Fruit fly (Drosophila melanogaster) whole organism, wandering third instar larva: ENCODE data around the gene CG18754.

Experiments used
- Abd-B ChIP-seq: fragments of >200 bp; optimal IDR thresholded peaks from 2 replicates; lab custom pipeline; 2017; ENCODE audit warnings: missing biosample characterization, missing genetic modification characterization
- CG32264 ChIP-seq: fragments of 200-800 bp; sonication (Bioruptor generic); optimal IDR thresholded peaks from 2 replicates; lab custom pipeline; 2016; ENCODE audit warnings: missing biosample characterization, missing genetic modification characterization
- CG9705 ChIP-seq: fragments of 200-800 bp; sonication (Bioruptor generic); optimal IDR thresholded peaks from 2 replicates; lab custom pipeline; 2018; ENCODE audit warnings: missing biosample characterization, mild to moderate bottlenecking, missing genetic modification characterization
- CrebA ChIP-seq: fragments of 200-800 bp; sonication (Bioruptor generic); optimal IDR thresholded peaks from 2 replicates; lab custom pipeline; 2016; ENCODE audit warnings: missing biosample characterization, mild to moderate bottlenecking, missing genetic modification characterization, borderline replicate concordance
- Dfd ChIP-seq: fragments of >200 bp; optimal IDR thresholded peaks from 2 replicates; lab custom pipeline; 2017; ENCODE audit warnings: missing biosample characterization, missing genetic modification characterization
- Dif ChIP-seq: fragments of 200-275, 200-300 bp; sonication (Bioruptor generic); optimal IDR thresholded peaks from 2 replicates; lab custom pipeline; 2018; ENCODE audit warnings: missing biosample characterization, missing genetic modification characterization; ENCODE audit not compliant: partially characterized antibody
- HLH106 ChIP-seq: fragments of 200-800 bp; optimal IDR thresholded peaks from 3 replicates; lab custom pipeline; 2019; ENCODE audit warnings: missing biosample characterization, mild to moderate bottlenecking, missing genetic modification characterization, moderate library complexity
- Hnf4 ChIP-seq: fragments of 200-800 bp; sonication (Bioruptor generic); optimal IDR thresholded peaks from 2 replicates; lab custom pipeline; 2016; ENCODE audit warnings: missing biosample characterization, mild to moderate bottlenecking, missing genetic modification characterization
- Hr83 ChIP-seq: fragments of 200-300 bp; sonication (Bioruptor generic); optimal IDR thresholded peaks from 2 replicates; lab custom pipeline; 2016; ENCODE audit warnings: missing biosample characterization, mild to moderate bottlenecking, missing genetic modification characterization, moderate library complexity; ENCODE audit not compliant: poor library complexity, severe bottlenecking
- Jra ChIP-seq: sonication (Bioruptor generic); optimal IDR thresholded peaks from 2 replicates; lab custom pipeline; 2016; ENCODE audit warnings: missing biosample characterization, missing genetic modification characterization
- Mio ChIP-seq: sonication (Bioruptor generic); optimal IDR thresholded peaks from 2 replicates; lab custom pipeline; 2016; ENCODE audit warnings: missing biosample characterization, missing genetic modification characterization
- Myc ChIP-seq: fragments of >200 bp; optimal IDR thresholded peaks from 2 replicates; lab custom pipeline; 2017
- N ChIP-seq: fragments of >200 bp; optimal IDR thresholded peaks from 2 replicates; lab custom pipeline; 2018; ENCODE audit warnings: missing biosample characterization, missing external identifiers, missing genetic modification characterization
- OdsH ChIP-seq: fragments of 200-800 bp; sonication (Bioruptor generic); optimal IDR thresholded peaks from 2 replicates; lab custom pipeline; 2016; ENCODE audit warnings: missing biosample characterization, mild to moderate bottlenecking, missing genetic modification characterization
- Rel ChIP-seq, 2 experiments: fragments of 200-800 bp; sonication (Bioruptor generic) in 1 of 2; optimal IDR thresholded peaks; 2 replicates in 1 of 2; 3 replicates in 1 of 2; lab custom pipeline; 2016 to 2019; ENCODE audit warnings: mild to moderate bottlenecking in 2 of 2, missing biosample characterization in 2 of 2, missing genetic modification characterization in 2 of 2, moderate library complexity in 1 of 2
- Sp1 ChIP-seq: fragments of 200-800 bp; sonication (Bioruptor generic); optimal IDR thresholded peaks from 3 replicates; lab custom pipeline; 2019; ENCODE audit warnings: missing biosample characterization, mild to moderate bottlenecking, missing genetic modification characterization, moderate library complexity
- Vsx2 ChIP-seq: fragments of 200-300, 225-300 bp; sonication (Bioruptor generic); optimal IDR thresholded peaks from 2 replicates; lab custom pipeline; 2018; ENCODE audit warnings: missing biosample characterization, missing genetic modification characterization; ENCODE audit not compliant: partially characterized antibody
- br ChIP-seq: fragments of 200-800 bp; sonication (Bioruptor generic); optimal IDR thresholded peaks from 2 replicates; lab custom pipeline; 2016; ENCODE audit warnings: missing biosample characterization, missing genetic modification characterization
- brk ChIP-seq: fragments of 200-800 bp; sonication (Bioruptor generic); optimal IDR thresholded peaks from 2 replicates; lab custom pipeline; 2016; ENCODE audit warnings: missing biosample characterization, mild to moderate bottlenecking, missing genetic modification characterization
- dl ChIP-seq, 2 experiments: fragments of 175-275, 200-275 bp in 1 of 2; fragments of 200-275 bp in 1 of 2; sonication (Bioruptor generic); optimal IDR thresholded peaks; lab custom pipeline; 2018; ENCODE audit warnings: mild to moderate bottlenecking in 2 of 2, missing biosample characterization in 2 of 2, missing genetic modification characterization in 2 of 2, moderate library complexity in 2 of 2; ENCODE audit not compliant: partially characterized antibody in 2 of 2, insufficient read depth in 1 of 2
- dmrt93B ChIP-seq: fragments of 200-800 bp; sonication (Bioruptor generic); optimal IDR thresholded peaks from 2 replicates; lab custom pipeline; 2018; ENCODE audit warnings: missing biosample characterization, mild to moderate bottlenecking, missing genetic modification characterization
- dsf ChIP-seq: sonication (Bioruptor generic); optimal IDR thresholded peaks from 2 replicates; lab custom pipeline; 2016; ENCODE audit warnings: missing biosample characterization, missing genetic modification characterization, borderline replicate concordance
- ey ChIP-seq: fragments of 200-800 bp; sonication (Bioruptor generic); optimal IDR thresholded peaks from 2 replicates; lab custom pipeline; 2016; ENCODE audit warnings: missing biosample characterization, missing genetic modification characterization
- foxo ChIP-seq, 2 experiments: fragments of 200-800 bp; sonication (Bioruptor generic); optimal IDR thresholded peaks; 2 replicates in 1 of 2; 3 replicates in 1 of 2; lab custom pipeline; 2016 to 2017; ENCODE audit warnings: missing biosample characterization in 2 of 2, missing genetic modification characterization in 2 of 2
- fru ChIP-seq: fragments of 200-800 bp; sonication (Bioruptor generic); optimal IDR thresholded peaks from 3 replicates; lab custom pipeline; 2016; ENCODE audit warnings: missing biosample characterization, mild to moderate bottlenecking, missing genetic modification characterization
- h ChIP-seq: fragments of 200-800 bp; sonication (Bioruptor generic); optimal IDR thresholded peaks from 3 replicates; lab custom pipeline; 2016; ENCODE audit warnings: missing biosample characterization, mild to moderate bottlenecking, missing genetic modification characterization
- jim ChIP-seq: fragments of 175-275, 200-325 bp; sonication (Bioruptor generic); optimal IDR thresholded peaks from 2 replicates; lab custom pipeline; 2016; ENCODE audit warnings: missing biosample characterization, mild to moderate bottlenecking, missing genetic modification characterization
- lola ChIP-seq: fragments of >200 bp; optimal IDR thresholded peaks from 2 replicates; lab custom pipeline; 2017; ENCODE audit warnings: missing biosample characterization, missing genetic modification characterization
- pan ChIP-seq: fragments of >200 bp; optimal IDR thresholded peaks from 2 replicates; lab custom pipeline; 2017
- psq ChIP-seq: fragments of 200-800 bp; sonication (Bioruptor generic); optimal IDR thresholded peaks from 3 replicates; lab custom pipeline; 2017; ENCODE audit warnings: missing biosample characterization, mild to moderate bottlenecking, missing genetic modification characterization, moderate library complexity
- rgr ChIP-seq: fragments of 200-800 bp; sonication (Bioruptor generic); optimal IDR thresholded peaks from 3 replicates; lab custom pipeline; 2016; ENCODE audit warnings: missing biosample characterization, mild to moderate bottlenecking, missing genetic modification characterization
- sage ChIP-seq: fragments of 200-800 bp; sonication (Bioruptor generic); optimal IDR thresholded peaks from 2 replicates; lab custom pipeline; 2016; ENCODE audit warnings: missing biosample characterization, mild to moderate bottlenecking, missing genetic modification characterization
- sv ChIP-seq: fragments of 200-800 bp; sonication (Bioruptor generic); optimal IDR thresholded peaks from 3 replicates; lab custom pipeline; 2016; ENCODE audit warnings: missing biosample characterization, missing genetic modification characterization
- tai ChIP-seq: sonication (Bioruptor generic); optimal IDR thresholded peaks from 2 replicates; lab custom pipeline; 2016; ENCODE audit warnings: missing biosample characterization, missing genetic modification characterization
- usp ChIP-seq: fragments of >200 bp; optimal IDR thresholded peaks from 2 replicates; lab custom pipeline; 2017; ENCODE audit warnings: missing biosample characterization, missing genetic modification characterization
- woc ChIP-seq: sonication (Bioruptor generic); optimal IDR thresholded peaks from 2 replicates; lab custom pipeline; 2016; ENCODE audit warnings: missing biosample characterization, mild to moderate bottlenecking, missing genetic modification characterization

CG18754 gene

dm6 chr3R:23714852-23715251, 31.0 kb downstream of the CG18754 start:
- TF ChIP-seq CrebA (GFP tag; lab: Kevin White, UChicago), result peak; percentile 84
- no peak for TF ChIP-seq woc (GFP tag; lab: Kevin White, UChicago)

- TF ChIP-seq HLH106 (tag; lab: Kevin White, UChicago) (no peak), dl (GFP tag; optimal IDR thresholded peaks at IDR 0.05; lab: Kevin White, UChicago; ENCODE audit: insufficient read depth in 1 of 2, partially characterized antibody in 2 of 2) (no peak), dsf (GFP tag; lab: Kevin White, UChicago) (no peak), Abd-B (GFP tag; lab: Kevin White, UChicago) (no peak), foxo (GFP tag; optimal IDR thresholded peaks at IDR 0.05; lab: Kevin White, UChicago) (no peak), ey (GFP tag; lab: Kevin White, UChicago) (no peak), Rel (GFP tag; optimal IDR thresholded peaks at IDR 0.05; lab: Kevin White, UChicago) (no peak), Rel (tag; optimal IDR thresholded peaks at IDR 0.05; lab: Kevin White, UChicago) (no peak), OdsH (GFP tag; lab: Kevin White, UChicago) (no peak), usp (GFP tag; lab: Kevin White, UChicago) (no peak), Dif (GFP tag; lab: Kevin White, UChicago) (no peak), lola (no peak), N (no peak), Mio (GFP tag; lab: Kevin White, UChicago) (no peak)
Measured at dm6 chr3R:23718297-23718941, 34.6 kb downstream of the CG18754 start, which contains the start of gene nau. TSS of gene nau (minus strand) at chr3R:23718357.

- TF ChIP-seq Mio (GFP tag; lab: Kevin White, UChicago) (no peak), dl (GFP tag; optimal IDR thresholded peaks at IDR 0.05; lab: Kevin White, UChicago; ENCODE audit: insufficient read depth in 1 of 2, partially characterized antibody in 2 of 2) (no peak), psq (GFP tag; lab: Kevin White, UChicago) (no peak), Abd-B (GFP tag; lab: Kevin White, UChicago) (no peak), fru (no peak), CG9705 (no peak), CG32264 (GFP tag; lab: Kevin White, UChicago) (no peak), lola (no peak), brk (GFP tag; lab: Kevin White, UChicago) (no peak), ey (GFP tag; lab: Kevin White, UChicago) (no peak), br (no peak), dsf (GFP tag; lab: Kevin White, UChicago) (no peak), HLH106 (tag; lab: Kevin White, UChicago) (no peak), Hr83 (GFP tag; lab: Kevin White, UChicago) (no peak), sage (GFP tag; lab: Kevin White, UChicago) (no peak), pan (lab: Kevin White, UChicago) (no peak)
Measured at dm6 chr3R:23721525-23721924, 37.7 kb downstream of the CG18754 start, which contains the start of gene CG10232. TSS of gene CG10232 (minus strand) at chr3R:23721625.

dm6 chr3R:23721936-23722335, 38.1 kb downstream of the CG18754 start:
- TF ChIP-seq pan (lab: Kevin White, UChicago), result no peak
- TF ChIP-seq HLH106 (tag; lab: Kevin White, UChicago), result peak; percentile 39
- TF ChIP-seq ey (GFP tag; lab: Kevin White, UChicago), result no peak
- peak; percentile 25 for TF ChIP-seq dmrt93B (GFP tag; lab: Kevin White, UChicago)
- TF ChIP-seq N, result no peak
- no peak for TF ChIP-seq dl (GFP tag; optimal IDR thresholded peaks at IDR 0.05; lab: Kevin White, UChicago; ENCODE audit: insufficient read depth in 1 of 2, partially characterized antibody in 2 of 2)
- no peak for TF ChIP-seq CG32264 (GFP tag; lab: Kevin White, UChicago)
- TF ChIP-seq jim (GFP tag; lab: Kevin White, UChicago), result no peak
- no peak for TF ChIP-seq woc (GFP tag; lab: Kevin White, UChicago)
- peak; percentile 8 for TF ChIP-seq CG9705
- TF ChIP-seq Vsx2 (GFP tag; lab: Kevin White, UChicago), result peak; percentile 1
- TF ChIP-seq Hnf4 (GFP tag; lab: Kevin White, UChicago), result peak; percentile 23
- peak; percentile 6 for TF ChIP-seq CrebA (GFP tag; lab: Kevin White, UChicago)
- TF ChIP-seq Jra, result no peak
- no peak for TF ChIP-seq sage (GFP tag; lab: Kevin White, UChicago)
- no peak for TF ChIP-seq tai
- no peak for TF ChIP-seq Dif (GFP tag; lab: Kevin White, UChicago)
- no peak for TF ChIP-seq Myc (lab: Kevin White, UChicago)
- no peak for TF ChIP-seq OdsH (GFP tag; lab: Kevin White, UChicago)
- TF ChIP-seq Sp1, result no peak
- no peak for TF ChIP-seq Hr83 (GFP tag; lab: Kevin White, UChicago)
- TF ChIP-seq br, result no peak
- TF ChIP-seq Abd-B (GFP tag; lab: Kevin White, UChicago), result no peak
- TF ChIP-seq lola, result no peak
- peak; percentile 41 for TF ChIP-seq h
- TF ChIP-seq Rel (GFP tag; optimal IDR thresholded peaks at IDR 0.05; lab: Kevin White, UChicago), result no peak
- no peak for TF ChIP-seq Rel (tag; optimal IDR thresholded peaks at IDR 0.05; lab: Kevin White, UChicago)
- TF ChIP-seq sv (GFP tag; lab: Kevin White, UChicago), result no peak
- TF ChIP-seq rgr, result peak; percentile 17
- peak; percentile 30 for TF ChIP-seq fru
- TF ChIP-seq dsf (GFP tag; lab: Kevin White, UChicago), result no peak
- TF ChIP-seq brk (GFP tag; lab: Kevin White, UChicago), result peak; percentile 44
- TF ChIP-seq Mio (GFP tag; lab: Kevin White, UChicago), result no peak
- peak in 1 of 2 experiments; percentile 49 for TF ChIP-seq foxo (GFP tag; optimal IDR thresholded peaks at IDR 0.05; lab: Kevin White, UChicago)
- TF ChIP-seq Dfd (GFP tag; lab: Kevin White, UChicago), result no peak
- TF ChIP-seq psq (GFP tag; lab: Kevin White, UChicago), result no peak
